Fruit fly (Drosophila melanogaster) whole organism, embryonic: Measurements from ENCODE around the gene Ns4.
A peak's percentile ranks its signal among the peaks of the same experiment; 100 is the strongest.

Experiments
- Antp ChIP-seq: fragments of 200-800 bp; sonication (Bioruptor generic); optimal IDR thresholded peaks from 3 replicates; lab custom pipeline; 2016; ENCODE audit warnings: missing biosample characterization, missing genetic modification characterization
- B-H2 ChIP-seq: fragments of 200-800 bp; sonication (Bioruptor generic); optimal IDR thresholded peaks from 2 replicates; lab custom pipeline; 2018; ENCODE audit warnings: missing biosample characterization, mild to moderate bottlenecking, missing genetic modification characterization
- CG10274 ChIP-seq: fragments of 200-800 bp; sonication (Bioruptor generic); optimal IDR thresholded peaks from 3 replicates; lab custom pipeline; 2017; ENCODE audit warnings: missing biosample characterization, mild to moderate bottlenecking, missing genetic modification characterization
- CG10366 ChIP-seq: fragments of 200-800 bp; sonication (Bioruptor generic); IDR thresholded peaks from 2 replicates; pipeline ENCODE4 v1.3.6; 2022; ENCODE audit warnings: missing biosample characterization, missing genetic modification characterization
- CG10654 ChIP-seq: fragments of 200-800 bp; sonication (Bioruptor generic); optimal IDR thresholded peaks from 2 replicates; lab custom pipeline; 2016; ENCODE audit warnings: missing biosample characterization, missing genetic modification characterization
- CG10979 ChIP-seq: fragments of 200-800 bp; sonication (Bioruptor generic); optimal IDR thresholded peaks from 2 replicates; lab custom pipeline; 2018; ENCODE audit warnings: missing biosample characterization, mild to moderate bottlenecking, missing genetic modification characterization, moderate library complexity
- CG11093 ChIP-seq: fragments of 200-800 bp; sonication (Bioruptor generic); IDR thresholded peaks from 3 replicates; pipeline ENCODE4 v1.3.6; 2022; ENCODE audit warnings: missing biosample characterization, missing genetic modification characterization
- CG11247 ChIP-seq: fragments of 200-800 bp; sonication (Bioruptor generic); IDR thresholded peaks from 2 replicates; pipeline ENCODE4 v1.3.6; 2022; ENCODE audit warnings: missing biosample characterization, missing genetic modification characterization
- CG12391 ChIP-seq: fragments of 200-800 bp; sonication (Bioruptor generic); optimal IDR thresholded peaks from 3 replicates; lab custom pipeline; 2018; ENCODE audit warnings: missing biosample characterization, mild to moderate bottlenecking, missing genetic modification characterization, moderate library complexity
- CG12744 ChIP-seq: fragments of 200-800 bp; sonication (Bioruptor generic); optimal IDR thresholded peaks from 2 replicates; lab custom pipeline; 2016; ENCODE audit warnings: missing biosample characterization, missing genetic modification characterization
- CG14050 ChIP-seq: fragments of 200-800 bp; sonication (Bioruptor generic); IDR thresholded peaks from 3 replicates; pipeline ENCODE4 v1.3.6; 2022; ENCODE audit warnings: missing biosample characterization, missing genetic modification characterization
- CG15269 ChIP-seq: fragments of 200-800 bp; sonication (Bioruptor generic); optimal IDR thresholded peaks from 2 replicates; lab custom pipeline; 2018; ENCODE audit warnings: missing biosample characterization, mild to moderate bottlenecking, missing genetic modification characterization, moderate library complexity
- CG1647 ChIP-seq: fragments of 200-800 bp; sonication (Bioruptor generic); optimal IDR thresholded peaks from 3 replicates; lab custom pipeline; 2016; ENCODE audit warnings: missing biosample characterization, missing genetic modification characterization
- CG30020 ChIP-seq: fragments of 200-800 bp; optimal IDR thresholded peaks from 2 replicates; lab custom pipeline; 2019; ENCODE audit warnings: missing biosample characterization, mild to moderate bottlenecking, missing genetic modification characterization, moderate library complexity
- CG31441 ChIP-seq: fragments of 200-800 bp; sonication (Bioruptor generic); IDR thresholded peaks from 2 replicates; pipeline ENCODE4 v1.3.6; 2022; ENCODE audit warnings: missing biosample characterization, missing genetic modification characterization
- CG4820 ChIP-seq: fragments of 200-800 bp; sonication (Bioruptor generic); optimal IDR thresholded peaks from 3 replicates; lab custom pipeline; 2016; ENCODE audit warnings: missing biosample characterization, missing genetic modification characterization
- CG5245 ChIP-seq: fragments of 200-800 bp; sonication (Bioruptor generic); optimal IDR thresholded peaks from 3 replicates; lab custom pipeline; 2016; ENCODE audit warnings: missing biosample characterization, missing genetic modification characterization
- CG6791 ChIP-seq: fragments of 200-800 bp; sonication (Bioruptor generic); IDR thresholded peaks from 3 replicates; pipeline ENCODE4 v1.3.6; 2022; ENCODE audit warnings: missing biosample characterization, missing genetic modification characterization; ENCODE audit not compliant: partially characterized antibody
- CG7556 ChIP-seq: fragments of 200-800 bp; sonication (Bioruptor generic); optimal IDR thresholded peaks from 2 replicates; lab custom pipeline; 2017; ENCODE audit warnings: missing biosample characterization, mild to moderate bottlenecking, missing genetic modification characterization
- CG9797 ChIP-seq: fragments of 200-800 bp; sonication (Bioruptor generic); optimal IDR thresholded peaks from 3 replicates; lab custom pipeline; 2018; ENCODE audit warnings: missing biosample characterization, mild to moderate bottlenecking, missing genetic modification characterization
- Chrac-16 ChIP-seq: fragments of 200-800 bp; sonication (Bioruptor generic); optimal IDR thresholded peaks from 3 replicates; lab custom pipeline; 2016; ENCODE audit warnings: missing biosample characterization, missing genetic modification characterization
- HLH4C ChIP-seq: fragments of 200-800 bp; sonication (Bioruptor generic); IDR thresholded peaks from 3 replicates; pipeline ENCODE4 v1.3.6; 2022; ENCODE audit warnings: missing biosample characterization, missing genetic modification characterization; ENCODE audit not compliant: partially characterized antibody
- HmgD ChIP-seq: fragments of 200-800 bp; sonication (Bioruptor generic); optimal IDR thresholded peaks from 3 replicates; lab custom pipeline; 2016; ENCODE audit warnings: missing biosample characterization, missing genetic modification characterization
- Mad ChIP-seq: fragments of 200-800 bp; sonication (Bioruptor generic); optimal IDR thresholded peaks from 2 replicates; lab custom pipeline; 2016; ENCODE audit warnings: missing biosample characterization, missing genetic modification characterization
- Med ChIP-seq: fragments of 200-800 bp; sonication (Bioruptor generic); peaks from one replicate; lab custom pipeline; 2016; ENCODE audit warnings: missing biosample characterization, missing genetic modification characterization, mild to moderate bottlenecking, inconsistent platforms, moderate library complexity
- Opbp ChIP-seq: fragments of 200-800 bp; sonication (Bioruptor generic); IDR thresholded peaks from 3 replicates; pipeline ENCODE4 v1.3.6; 2022; ENCODE audit warnings: missing biosample characterization, missing genetic modification characterization; ENCODE audit not compliant: partially characterized antibody
- Rfx ChIP-seq: fragments of 200-800 bp; sonication (Bioruptor generic); IDR thresholded peaks from 2 replicates; pipeline ENCODE4 v1.3.6; 2022; ENCODE audit warnings: missing biosample characterization, missing genetic modification characterization
- Scr ChIP-seq: fragments of 200-800 bp; sonication (Bioruptor generic); IDR thresholded peaks from 2 replicates; pipeline ENCODE4 v1.3.6; 2022; ENCODE audit warnings: missing biosample characterization, missing genetic modification characterization; ENCODE audit not compliant: partially characterized antibody
- al ChIP-seq: fragments of 200-800 bp; sonication (Bioruptor generic); IDR thresholded peaks from 2 replicates; pipeline ENCODE4 v1.3.6; 2022; ENCODE audit warnings: missing biosample characterization, missing genetic modification characterization
- amos ChIP-seq: fragments of 200-800 bp; sonication (Bioruptor generic); IDR thresholded peaks from 2 replicates; pipeline ENCODE4 v1.3.6; 2022; ENCODE audit warnings: missing biosample characterization, missing genetic modification characterization; ENCODE audit not compliant: partially characterized antibody
- bbx ChIP-seq: fragments of 200-800 bp; sonication (Bioruptor generic); IDR thresholded peaks from 2 replicates; pipeline ENCODE4 v1.3.6; 2022; ENCODE audit warnings: missing biosample characterization, missing genetic modification characterization; ENCODE audit not compliant: partially characterized antibody
- cad ChIP-seq: fragments of >200 bp; optimal IDR thresholded peaks from 2 replicates; lab custom pipeline; 2017; ENCODE audit warnings: missing biosample characterization, missing genetic modification characterization
- dm ChIP-seq: fragments of 200-800 bp; sonication (Bioruptor generic); optimal IDR thresholded peaks from 3 replicates; lab custom pipeline; 2016; ENCODE audit warnings: missing biosample characterization, missing genetic modification characterization
- dmrt11E ChIP-seq: fragments of 200-800 bp; sonication (Bioruptor generic); optimal IDR thresholded peaks from 3 replicates; lab custom pipeline; 2018; ENCODE audit warnings: missing biosample characterization, mild to moderate bottlenecking, missing genetic modification characterization, moderate library complexity
- dysf ChIP-seq: fragments of 200-800 bp; sonication (Bioruptor generic); IDR thresholded peaks from 3 replicates; pipeline ENCODE4 v1.3.6; 2022; ENCODE audit warnings: missing biosample characterization, missing genetic modification characterization
- fd64A ChIP-seq: fragments of 200-800 bp; sonication (Bioruptor generic); optimal IDR thresholded peaks from 3 replicates; lab custom pipeline; 2018; ENCODE audit warnings: missing biosample characterization, mild to moderate bottlenecking, missing genetic modification characterization
- ftz-f1 ChIP-seq: fragments of 200-800 bp; sonication (Bioruptor generic); optimal IDR thresholded peaks from 2 replicates; lab custom pipeline; 2016; ENCODE audit warnings: missing biosample characterization, missing genetic modification characterization
- ham ChIP-seq: fragments of 200-800 bp; sonication (Bioruptor generic); IDR thresholded peaks from 2 replicates; pipeline ENCODE4 v1.3.6; 2022; ENCODE audit warnings: missing biosample characterization, missing genetic modification characterization
- her ChIP-seq: fragments of 200-800 bp; sonication (Bioruptor generic); optimal IDR thresholded peaks from 2 replicates; lab custom pipeline; 2016; ENCODE audit warnings: missing biosample characterization, missing genetic modification characterization
- insv ChIP-seq, 2 experiments: fragments of 200-800 bp; sonication (Bioruptor generic); optimal IDR thresholded peaks; 3 replicates each; lab custom pipeline; 2016 to 2018; ENCODE audit warnings: missing biosample characterization in 2 of 2, missing genetic modification characterization in 2 of 2
- lola ChIP-seq, 3 experiments: fragments of >200 bp in 2 of 3; fragments of 200-800 bp in 1 of 3; sonication (Bioruptor generic) in 1 of 3; optimal IDR thresholded peaks; 2 replicates each; lab custom pipeline; 2017 to 2019; ENCODE audit warnings: missing biosample characterization in 3 of 3, missing genetic modification characterization in 3 of 3, mild to moderate bottlenecking in 1 of 3, moderate library complexity in 1 of 3
- luna ChIP-seq: fragments of 200-800 bp; sonication (Bioruptor generic); optimal IDR thresholded peaks from 2 replicates; lab custom pipeline; 2016; ENCODE audit warnings: missing biosample characterization, missing genetic modification characterization
- mirr ChIP-seq: fragments of 200-800 bp; sonication (Bioruptor generic); optimal IDR thresholded peaks from 3 replicates; lab custom pipeline; 2018; ENCODE audit warnings: missing biosample characterization, mild to moderate bottlenecking, missing genetic modification characterization
- onecut ChIP-seq: fragments of 200-800 bp; sonication (Bioruptor generic); IDR thresholded peaks from 2 replicates; pipeline ENCODE4 v1.3.6; 2022; ENCODE audit warnings: missing biosample characterization, missing genetic modification characterization
- scrt ChIP-seq: fragments of 200-800 bp; sonication (Bioruptor generic); optimal IDR thresholded peaks from 2 replicates; lab custom pipeline; 2018; ENCODE audit warnings: missing biosample characterization, mild to moderate bottlenecking, missing genetic modification characterization, moderate library complexity
- seq ChIP-seq: fragments of 200-800 bp; sonication (Bioruptor generic); IDR thresholded peaks from 2 replicates; pipeline ENCODE4 v1.3.6; 2022; ENCODE audit warnings: missing biosample characterization, missing genetic modification characterization
- slou ChIP-seq: fragments of 200-800 bp; sonication (Bioruptor generic); optimal IDR thresholded peaks from 3 replicates; lab custom pipeline; 2016; ENCODE audit warnings: missing biosample characterization, missing genetic modification characterization
- sqz ChIP-seq: fragments of 200-800 bp; sonication (Bioruptor generic); optimal IDR thresholded peaks from 3 replicates; lab custom pipeline; 2018; ENCODE audit warnings: missing biosample characterization, mild to moderate bottlenecking, missing genetic modification characterization
- wek ChIP-seq: fragments of 200-800 bp; sonication (Bioruptor generic); optimal IDR thresholded peaks from 3 replicates; lab custom pipeline; 2018; ENCODE audit warnings: missing biosample characterization, mild to moderate bottlenecking, missing genetic modification characterization, moderate library complexity
- yki ChIP-seq: fragments of >200 bp; optimal IDR thresholded peaks from 3 replicates; lab custom pipeline; 2018
- zen ChIP-seq: fragments of 200-800 bp; sonication (Bioruptor generic); optimal IDR thresholded peaks from 3 replicates; lab custom pipeline; 2018; ENCODE audit warnings: missing biosample characterization, mild to moderate bottlenecking, missing genetic modification characterization, moderate library complexity

Ns4 gene

dm6 chr2L:20780768-20781167 lies 28.5 kb downstream of the Ns4 start (continued):
- TF ChIP-seq Opbp (GFP tag; lab: Robert Waterston, UW) (no peak), sqz (peak; percentile 49), amos (GFP tag; lab: Robert Waterston, UW) (no peak), HmgD (GFP tag; lab: Kevin White, UChicago) (no peak), insv (GFP tag; optimal IDR thresholded peaks at IDR 0.05; lab: Kevin White, UChicago) (peak in 1 of 2 experiments; percentile 21), CG31441 (peak; percentile 49; the same call in 1 of the 2 replicates), yki (no peak), onecut (peak; percentile 72), CG10654 (GFP tag; lab: Kevin White, UChicago) (peak; percentile 32), Scr (no peak), scrt (peak; percentile 76), CG15269 (tag; lab: Kevin White, UChicago) (peak; percentile 57), CG12391 (tag; lab: Kevin White, UChicago) (peak; percentile 32), Rfx (GFP tag; lab: Robert Waterston, UW) (peak; percentile 42; the same call in 1 of the 2 replicates), HLH4C (GFP tag; lab: Robert Waterston, UW) (no peak), CG12744 (GFP tag; lab: Kevin White, UChicago) (no peak), mirr (GFP tag; lab: Kevin White, UChicago) (peak; percentile 55), bbx (GFP tag; lab: Robert Waterston, UW) (no peak), CG1647 (GFP tag; lab: Kevin White, UChicago) (peak; percentile 7), lola (GFP tag; optimal IDR thresholded peaks at IDR 0.05; lab: Kevin White, UChicago) (peak in 1 of 3 experiments; percentile 53), Mad (peak; percentile 23), CG30020 (no peak), CG9797 (GFP tag; lab: Kevin White, UChicago) (no peak), Chrac-16 (GFP tag; lab: Kevin White, UChicago) (no peak), dm (GFP tag; lab: Kevin White, UChicago) (no peak), al (GFP tag; lab: Robert Waterston, UW) (no peak), ham (GFP tag; lab: Robert Waterston, UW) (peak; percentile 24; the same call in 1 of the 2 replicates), cad (GFP tag; lab: Kevin White, UChicago) (no peak), dmrt11E (tag; lab: Kevin White, UChicago) (peak; percentile 66), luna (GFP tag; lab: Kevin White, UChicago) (no peak), CG10274 (peak; percentile 77), seq (GFP tag; lab: Robert Waterston, UW) (0 out of 2 replicates have a peak, but pooled peaks have one; percentile 33), zen (tag; lab: Kevin White, UChicago) (peak; percentile 67), dysf (GFP tag; lab: Robert Waterston, UW) (0 out of 3 replicates have a peak, but pooled peaks have one; percentile 36), Med (GFP tag; lab: Kevin White, UChicago) (peak; percentile 95), CG5245 (no peak), CG7556 (GFP tag; lab: Kevin White, UChicago) (peak; percentile 67), CG6791 (GFP tag; lab: Robert Waterston, UW) (no peak), CG10366 (peak; percentile 34; the same call in 1 of the 2 replicates), wek (peak; percentile 81), CG11093 (GFP tag; lab: Robert Waterston, UW) (no peak), CG10979 (tag; lab: Kevin White, UChicago) (peak; percentile 11), fd64A (GFP tag; lab: Kevin White, UChicago) (peak; percentile 77), CG4820 (GFP tag; lab: Kevin White, UChicago) (no peak), ftz-f1 (GFP tag; lab: Kevin White, UChicago) (no peak), B-H2 (GFP tag; lab: Kevin White, UChicago) (peak; percentile 16), CG11247 (GFP tag; lab: Robert Waterston, UW) (no peak), slou (GFP tag; lab: Kevin White, UChicago) (no peak), CG14050 (no peak), Antp (GFP tag; lab: Kevin White, UChicago) (peak; percentile 48), her (peak; percentile 50)
